Worm (Caenorhabditis elegans) whole organism, young adult: Measurements from ENCODE around the gene mcm-6.
A peak's percentile ranks its signal among the peaks of the same experiment; 100 is the strongest.

Source experiments
- B0035.1 ChIP-seq: sonication (generic microtip); optimal IDR thresholded peaks from 2 replicates; lab custom pipeline; 2016; ENCODE audit warnings: missing genetic modification characterization, mild to moderate bottlenecking, missing compliant biosample characterization, missing genotype, missing genetic modification reagents
- D2030.7 ChIP-seq: fragments of 200-800 bp; sonication (Bioruptor generic); IDR thresholded peaks from 2 replicates; pipeline ENCODE4 v1.3.6; 2022; ENCODE audit warnings: missing genetic modification reagents, missing genetic modification characterization, missing compliant biosample characterization
- F10E7.11 ChIP-seq: sonication (generic microtip); optimal IDR thresholded peaks from 2 replicates; lab custom pipeline; 2017; ENCODE audit warnings: mild to moderate bottlenecking, missing genetic modification characterization, moderate library complexity, missing compliant biosample characterization
- F23B12.7 ChIP-seq: sonication (generic microtip); optimal IDR thresholded peaks from 2 replicates; lab custom pipeline; 2017; ENCODE audit warnings: missing genetic modification characterization, mild to moderate bottlenecking, missing compliant biosample characterization, antibody characterized with exemption, moderate library complexity; ENCODE audit not compliant: insufficient read depth
- F49E8.2 ChIP-seq: sonication (generic microtip); optimal IDR thresholded peaks from 3 replicates; lab custom pipeline; 2017; ENCODE audit warnings: missing genetic modification characterization, mild to moderate bottlenecking, missing compliant biosample characterization, antibody characterized with exemption, moderate library complexity; ENCODE audit not compliant: insufficient read depth
- F52B5.7 ChIP-seq: sonication (generic microtip); optimal IDR thresholded peaks from 2 replicates; lab custom pipeline; 2016; ENCODE audit warnings: mild to moderate bottlenecking, missing genetic modification characterization, missing compliant biosample characterization
- K11D2.4 ChIP-seq: fragments of 200-800 bp; sonication (Bioruptor generic); IDR thresholded peaks from 2 replicates; pipeline ENCODE4 v1.3.6; 2022; ENCODE audit warnings: missing genetic modification reagents, missing genetic modification characterization, missing compliant biosample characterization
- T26A5.8 ChIP-seq: sonication (generic microtip); optimal IDR thresholded peaks from 2 replicates; lab custom pipeline; 2016; ENCODE audit warnings: missing genetic modification characterization, missing compliant biosample characterization
- Y53G8AR.9 ChIP-seq: fragments of 200-800 bp; sonication (Bioruptor generic); conservative IDR thresholded peaks from 2 replicates; pipeline ENCODE4 v1.3.6; 2022; ENCODE audit warnings: missing genetic modification reagents, missing genetic modification characterization, missing compliant biosample characterization
- Y79H2A.3 ChIP-seq: fragments of 200-800 bp; sonication (Bioruptor generic); conservative IDR thresholded peaks from 2 replicates; pipeline ENCODE4 v1.3.6; 2022; ENCODE audit warnings: missing genetic modification reagents, missing genetic modification characterization, missing compliant biosample characterization
- Y95B8A.8 ChIP-seq: fragments of 200-800 bp; sonication (Bioruptor generic); IDR thresholded peaks from 2 replicates; pipeline ENCODE4 v1.3.6; 2022; ENCODE audit warnings: missing genetic modification reagents, missing genetic modification characterization, missing compliant biosample characterization
- ZK185.1 ChIP-seq: sonication (generic microtip); optimal IDR thresholded peaks from 2 replicates; lab custom pipeline; 2016; ENCODE audit warnings: mild to moderate bottlenecking, missing genetic modification characterization, missing compliant biosample characterization; ENCODE audit not compliant: poor library complexity, severe bottlenecking
- aptf-2 ChIP-seq: fragments of 200-800 bp; sonication (Bioruptor generic); conservative IDR thresholded peaks from 2 replicates; pipeline ENCODE4 v1.3.6; 2022; ENCODE audit warnings: missing genetic modification reagents, missing genetic modification characterization, missing compliant biosample characterization
- attf-5 ChIP-seq: fragments of 200-800 bp; sonication (Bioruptor generic); optimal IDR thresholded peaks from 2 replicates; lab custom pipeline; 2018; ENCODE audit warnings: mild to moderate bottlenecking, missing genetic modification characterization, missing compliant biosample characterization
- attf-6 ChIP-seq: fragments of 200-800 bp; sonication (Bioruptor generic); IDR thresholded peaks from 2 replicates; pipeline ENCODE4 v1.3.6; 2022; ENCODE audit warnings: missing genetic modification reagents, missing genetic modification characterization, missing compliant biosample characterization
- ceh-27 ChIP-seq: fragments of 200-800 bp; sonication (Bioruptor generic); optimal IDR thresholded peaks from 2 replicates; lab custom pipeline; 2018; ENCODE audit warnings: mild to moderate bottlenecking, missing genetic modification characterization, moderate library complexity, missing compliant biosample characterization
- ceh-40 ChIP-seq: fragments of 200-800 bp; sonication (Bioruptor generic); IDR thresholded peaks from 2 replicates; pipeline ENCODE4 v1.3.6; 2022; ENCODE audit warnings: missing genetic modification characterization, missing compliant biosample characterization
- ceh-58 ChIP-seq: fragments of 200-800 bp; sonication (Bioruptor generic); IDR thresholded peaks from 2 replicates; pipeline ENCODE4 v1.3.6; 2022; ENCODE audit warnings: missing genetic modification characterization, missing compliant biosample characterization
- ceh-79 ChIP-seq: sonication (generic microtip); optimal IDR thresholded peaks from 2 replicates; lab custom pipeline; 2017; ENCODE audit warnings: mild to moderate bottlenecking, missing genetic modification characterization, missing compliant biosample characterization
- ceh-91 ChIP-seq: fragments of 200-800 bp; sonication (Bioruptor generic); IDR thresholded peaks from 2 replicates; pipeline ENCODE4 v1.3.6; 2022; ENCODE audit warnings: missing genetic modification reagents, missing genetic modification characterization, missing compliant biosample characterization
- egl-18 ChIP-seq: fragments of 200-800 bp; sonication (Bioruptor generic); IDR thresholded peaks from 2 replicates; pipeline ENCODE4 v1.3.6; 2022; ENCODE audit warnings: missing genetic modification reagents, missing genetic modification characterization, missing compliant biosample characterization
- egl-44 ChIP-seq: fragments of 200-800 bp; sonication (Bioruptor generic); IDR thresholded peaks from 2 replicates; pipeline ENCODE4 v1.3.6; 2022; ENCODE audit warnings: missing genetic modification reagents, missing genetic modification characterization, missing compliant biosample characterization
- ets-4 ChIP-seq: fragments of 200-800 bp; sonication (Bioruptor generic); optimal IDR thresholded peaks from 2 replicates; lab custom pipeline; 2018; ENCODE audit warnings: mild to moderate bottlenecking, missing genetic modification characterization, missing compliant biosample characterization
- fkh-3 ChIP-seq: sonication (generic microtip); optimal IDR thresholded peaks from 2 replicates; lab custom pipeline; 2016; ENCODE audit warnings: mild to moderate bottlenecking, missing genetic modification characterization, missing compliant biosample characterization
- hlh-26 ChIP-seq: fragments of 200-800 bp; sonication (Bioruptor generic); conservative IDR thresholded peaks from 2 replicates; pipeline ENCODE4 v1.3.6; 2022; ENCODE audit warnings: missing genetic modification reagents, missing genetic modification characterization, missing compliant biosample characterization
- hmg-1.2 ChIP-seq: fragments of 200-800 bp; sonication (Bioruptor generic); IDR thresholded peaks from 2 replicates; pipeline ENCODE4 v1.3.6; 2022; ENCODE audit warnings: missing genetic modification reagents, missing genetic modification characterization, missing compliant biosample characterization
- let-526 ChIP-seq: fragments of 200-800 bp; sonication (Bioruptor generic); IDR thresholded peaks from 2 replicates; pipeline ENCODE4 v1.3.6; 2022; ENCODE audit warnings: missing genetic modification reagents, missing genetic modification characterization, missing compliant biosample characterization
- lin-40 ChIP-seq: sonication (generic microtip); optimal IDR thresholded peaks from 2 replicates; lab custom pipeline; 2016; ENCODE audit warnings: missing genetic modification characterization, mild to moderate bottlenecking, missing compliant biosample characterization, missing genotype, missing genetic modification reagents
- lin-54 ChIP-seq: fragments of 200-800 bp; sonication (Bioruptor generic); optimal IDR thresholded peaks from 2 replicates; lab custom pipeline; 2018; ENCODE audit warnings: mild to moderate bottlenecking, missing genetic modification characterization, missing compliant biosample characterization
- lir-1 ChIP-seq: fragments of 200-800 bp; sonication (Bioruptor generic); conservative IDR thresholded peaks from 2 replicates; pipeline ENCODE4 v1.3.6; 2022; ENCODE audit warnings: missing genetic modification reagents, missing genetic modification characterization, missing compliant biosample characterization
- lsy-27 ChIP-seq: sonication (generic microtip); optimal IDR thresholded peaks from 2 replicates; lab custom pipeline; 2017; ENCODE audit warnings: missing genetic modification characterization, mild to moderate bottlenecking, missing compliant biosample characterization, antibody characterized with exemption, missing genotype, borderline replicate concordance; ENCODE audit not compliant: insufficient read depth
- madf-6 ChIP-seq: fragments of 200-800 bp; sonication (Bioruptor generic); IDR thresholded peaks from 2 replicates; pipeline ENCODE4 v1.3.6; 2022; ENCODE audit warnings: missing genetic modification reagents, missing genetic modification characterization, missing compliant biosample characterization
- mcd-1 ChIP-seq: fragments of 200-800 bp; sonication (Bioruptor generic); IDR thresholded peaks from 2 replicates; pipeline ENCODE4 v1.3.6; 2022; ENCODE audit warnings: missing genetic modification reagents, missing genetic modification characterization, missing compliant biosample characterization
- mel-28 ChIP-seq: sonication (generic microtip); optimal IDR thresholded peaks from 2 replicates; lab custom pipeline; 2016; ENCODE audit warnings: borderline replicate concordance, mild to moderate bottlenecking, missing genetic modification characterization, missing compliant biosample characterization
- mxl-1 ChIP-seq: sonication (generic microtip); optimal IDR thresholded peaks from 2 replicates; lab custom pipeline; 2016; ENCODE audit warnings: missing genetic modification characterization, missing compliant biosample characterization
- nfya-1 ChIP-seq: sonication (generic microtip); optimal IDR thresholded peaks from 2 replicates; lab custom pipeline; 2017; ENCODE audit warnings: antibody characterized with exemption, missing compliant biosample characterization, missing genetic modification characterization, borderline replicate concordance; ENCODE audit not compliant: insufficient read depth
- nfya-2 ChIP-seq: fragments of 200-800 bp; sonication (Bioruptor generic); IDR thresholded peaks from 2 replicates; pipeline ENCODE4 v1.3.6; 2022; ENCODE audit warnings: missing genetic modification reagents, missing genetic modification characterization, missing compliant biosample characterization
- nhr-90 ChIP-seq: sonication (generic microtip); optimal IDR thresholded peaks from 2 replicates; lab custom pipeline; 2016; ENCODE audit warnings: missing genotype, mild to moderate bottlenecking, missing genetic modification characterization, missing compliant biosample characterization
- pha-4 ChIP-seq: fragments of 150-350 bp; sonication (generic microtip); optimal IDR thresholded peaks from 2 replicates; lab custom pipeline; 2014; ENCODE audit warnings: missing biosample characterization, missing genetic modification reagents, missing genetic modification characterization
- rec-8 ChIP-seq, 2 experiments: sonication (generic microtip); optimal IDR thresholded peaks; 2 replicates each; lab custom pipeline; 2016; ENCODE audit warnings: mild to moderate bottlenecking in 2 of 2, missing genetic modification characterization in 2 of 2, missing genetic modification reagents in 2 of 2, missing genotype in 2 of 2, missing biosample characterization in 1 of 2, missing compliant biosample characterization in 1 of 2, moderate library complexity in 1 of 2
- sea-2 ChIP-seq: fragments of 200-800 bp; sonication (Bioruptor generic); IDR thresholded peaks from 2 replicates; pipeline ENCODE4 v1.3.6; 2022; ENCODE audit warnings: missing genetic modification characterization, missing compliant biosample characterization
- snpc-3.4 ChIP-seq: sonication (generic microtip); optimal IDR thresholded peaks from 2 replicates; lab custom pipeline; 2017; ENCODE audit warnings: missing genetic modification characterization, mild to moderate bottlenecking, missing compliant biosample characterization, antibody characterized with exemption, moderate library complexity, missing genotype, missing genetic modification reagents
- somi-1 ChIP-seq: fragments of 200-800 bp; sonication (Bioruptor generic); optimal IDR thresholded peaks from 2 replicates; lab custom pipeline; 2018; ENCODE audit warnings: mild to moderate bottlenecking, missing genetic modification characterization, missing compliant biosample characterization
- sptf-2 ChIP-seq: fragments of 200-800 bp; sonication (Bioruptor generic); optimal IDR thresholded peaks from 2 replicates; lab custom pipeline; 2018; ENCODE audit warnings: mild to moderate bottlenecking, missing genetic modification characterization, missing compliant biosample characterization
- tlf-1 ChIP-seq: fragments of 200-800 bp; sonication (Bioruptor generic); optimal IDR thresholded peaks from 2 replicates; lab custom pipeline; 2018; ENCODE audit warnings: mild to moderate bottlenecking, missing genetic modification characterization, missing compliant biosample characterization
- zim-3 ChIP-seq: sonication (generic microtip); optimal IDR thresholded peaks from 2 replicates; lab custom pipeline; 2017; ENCODE audit warnings: mild to moderate bottlenecking, missing genetic modification characterization, moderate library complexity, missing compliant biosample characterization
- ztf-22 ChIP-seq: fragments of 200-800 bp; sonication (Bioruptor generic); optimal IDR thresholded peaks from 2 replicates; lab custom pipeline; 2018; ENCODE audit warnings: mild to moderate bottlenecking, missing genetic modification characterization, moderate library complexity, missing compliant biosample characterization

mcm-6 gene

DNA sequence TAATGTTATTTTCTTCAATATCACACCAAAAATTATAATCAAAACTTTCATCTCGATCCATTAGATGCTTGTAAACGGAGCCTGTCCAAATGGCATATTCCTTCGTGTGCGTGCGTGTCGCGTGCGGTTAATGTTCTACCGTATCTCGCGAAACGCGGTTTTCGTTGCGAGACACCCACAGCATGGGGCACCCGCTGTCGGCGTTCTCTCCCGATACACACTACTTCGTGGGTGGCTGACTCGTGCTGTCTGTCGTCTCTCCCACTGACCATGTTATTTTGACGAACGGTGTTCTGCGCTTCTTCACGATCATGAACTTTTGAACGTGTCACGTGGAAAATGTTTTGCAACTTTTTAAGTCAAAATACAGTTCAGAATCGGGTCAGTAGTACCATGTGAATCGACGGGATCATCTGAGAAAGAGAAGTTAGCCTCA is 28.7 kb upstream of the mcm-6 start (continued):
- TF ChIP-seq D2030.7 (GFP tag; lab: Robert Waterston, UW) (0 out of 2 replicates have a peak, but pooled peaks have one; percentile 16), K11D2.4 (GFP tag; lab: Robert Waterston, UW) (peak; percentile 98), sea-2 (peak; percentile 94), egl-18 (GFP tag; lab: Robert Waterston, UW) (peak; percentile 93), zim-3 (peak; percentile 94), attf-5 (GFP tag; lab: Kevin White, UChicago) (peak; percentile 99), pha-4 (peak; percentile 95), snpc-3.4 (tag; lab: Kevin White, UChicago) (peak; percentile 55), ceh-40 (peak; percentile 79), ceh-79 (tag; lab: Kevin White, UChicago) (peak; percentile 77), let-526 (peak; percentile 98), fkh-3 (tag; lab: Kevin White, UChicago) (peak; percentile 61), lin-40 (tag; lab: Kevin White, UChicago) (peak; percentile 98), ztf-22 (GFP tag; lab: Kevin White, UChicago) (peak; percentile 97), ceh-58 (GFP tag; lab: Robert Waterston, UW) (no peak), ceh-91 (GFP tag; lab: Robert Waterston, UW) (no peak), mel-28 (tag; lab: Kevin White, UChicago) (peak; percentile 56), Y95B8A.8 (GFP tag; lab: Robert Waterston, UW) (peak; percentile 96), mxl-1 (no peak), hmg-1.2 (GFP tag; lab: Robert Waterston, UW) (peak; percentile 95), nfya-2 (GFP tag; lab: Robert Waterston, UW) (0 out of 2 replicates have a peak, but pooled peaks have one; percentile 87), lin-54 (GFP tag; lab: Kevin White, UChicago) (peak; percentile 95), T26A5.8 (tag; lab: Kevin White, UChicago) (no peak), F10E7.11 (peak; percentile 79), F49E8.2 (tag; lab: Kevin White, UChicago) (no peak), egl-44 (GFP tag; lab: Robert Waterston, UW) (peak; percentile 96), tlf-1 (GFP tag; lab: Kevin White, UChicago) (peak; percentile 97), hlh-26 (GFP tag; lab: Robert Waterston, UW) (no peak), ets-4 (GFP tag; lab: Kevin White, UChicago) (peak; percentile 98), rec-8 (tag; optimal IDR thresholded peaks at IDR 0.05; lab: Kevin White, UChicago) (no peak), nfya-1 (tag; lab: Kevin White, UChicago) (no peak), mcd-1 (GFP tag; lab: Robert Waterston, UW) (peak; percentile 96), somi-1 (GFP tag; lab: Kevin White, UChicago) (peak; percentile 99), lsy-27 (no peak), nhr-90 (tag; lab: Kevin White, UChicago) (peak; percentile 94), lir-1 (GFP tag; lab: Robert Waterston, UW) (peak; percentile 92), Y53G8AR.9 (peak; percentile 98), madf-6 (GFP tag; lab: Robert Waterston, UW) (peak; percentile 66), aptf-2 (GFP tag; lab: Robert Waterston, UW) (0 out of 2 replicates have a peak, but pooled peaks have one; percentile 40), B0035.1 (tag; lab: Kevin White, UChicago) (peak; percentile 90), F52B5.7 (peak; percentile 97), attf-6 (GFP tag; lab: Robert Waterston, UW) (peak; percentile 44; the same call in 1 of the 2 replicates), ZK185.1 (tag; lab: Kevin White, UChicago) (peak; percentile 90), Y79H2A.3 (no peak; the same call in 1 of the 2 replicates), F23B12.7 (no peak), sptf-2 (GFP tag; lab: Kevin White, UChicago) (peak; percentile 17), ceh-27 (GFP tag; lab: Kevin White, UChicago) (peak; percentile 98)
